Fruit fly (Drosophila melanogaster): ENCODE results near the gene Prx5.

dm6 chr3R:18199885-18200249 is 32.8 kb upstream of the Prx5 start:
- no peak for TF ChIP-seq CTCF (optimal IDR thresholded peaks at IDR 0.05)
- TF ChIP-seq CG8478 (optimal IDR thresholded peaks at IDR 0.05): no peak
